Fruit fly (Drosophila melanogaster): Measurements from ENCODE around the gene Nlp.

Gene Nlp

dm6 chr3R:30004648-30005047 lies at the start of gene Nlp, which contains the start of gene Nph:
Gene Nlp, plus strand, starts transcription at chr3R:30004785.
Gene Nph, minus strand, starts transcription at chr3R:30004861.
- peak; percentile 31 for TF ChIP-seq CG7101 (tag; optimal IDR thresholded peaks at IDR 0.05)
- TF ChIP-seq CG7045 (GFP tag; optimal IDR thresholded peaks at IDR 0.05) = peak; percentile 9
- no peak for TF ChIP-seq kay (GFP tag; ENCODE audit: borderline replicate concordance)
- no peak for TF ChIP-seq Clk (GFP tag; optimal IDR thresholded peaks at IDR 0.05)
- peak; percentile 93 for TF ChIP-seq CG14711 (tag; optimal IDR thresholded peaks at IDR 0.05)
- peak; percentile 56 for TF ChIP-seq tj (GFP tag; optimal IDR thresholded peaks at IDR 0.05)
- TF ChIP-seq cic (GFP tag; optimal IDR thresholded peaks at IDR 0.05) = peak; percentile 13
- TF ChIP-seq Hr96 (GFP tag; optimal IDR thresholded peaks at IDR 0.05) = peak; percentile 65
- no peak for TF ChIP-seq ovo (GFP tag; optimal IDR thresholded peaks at IDR 0.05)
- peak; percentile 95 for TF ChIP-seq Mnt (GFP tag; optimal IDR thresholded peaks at IDR 0.05)
- no peak for TF ChIP-seq CG33017 (tag; optimal IDR thresholded peaks at IDR 0.05)
- peak; percentile 68 for TF ChIP-seq toe (GFP tag; optimal IDR thresholded peaks at IDR 0.05)
- TF ChIP-seq bab1 (GFP tag; optimal IDR thresholded peaks at IDR 0.05) = peak; percentile 42
- TF ChIP-seq pad (GFP tag; optimal IDR thresholded peaks at IDR 0.05) = peak; percentile 30
- no peak for TF ChIP-seq cnc (optimal IDR thresholded peaks at IDR 0.05)
- TF ChIP-seq Crg-1 (GFP tag; optimal IDR thresholded peaks at IDR 0.05) = peak; percentile 54
- no peak for TF ChIP-seq CG5204 (GFP tag; optimal IDR thresholded peaks at IDR 0.05)
- peak; percentile 36 for TF ChIP-seq CG12768 (GFP tag; optimal IDR thresholded peaks at IDR 0.05)
- TF ChIP-seq CG1620 (GFP tag; optimal IDR thresholded peaks at IDR 0.05) = peak; percentile 47
- TF ChIP-seq CG11617 (GFP tag; optimal IDR thresholded peaks at IDR 0.05) = peak; percentile 22

- no peak for TF ChIP-seq pad (GFP tag; optimal IDR thresholded peaks at IDR 0.05)
- no peak for TF ChIP-seq tj (GFP tag; optimal IDR thresholded peaks at IDR 0.05)
- no peak for TF ChIP-seq kay (GFP tag; ENCODE audit: borderline replicate concordance)
- TF ChIP-seq toe (GFP tag; optimal IDR thresholded peaks at IDR 0.05) = no peak
- no peak for TF ChIP-seq cic (GFP tag; optimal IDR thresholded peaks at IDR 0.05)
- TF ChIP-seq Mnt (GFP tag; optimal IDR thresholded peaks at IDR 0.05) = no peak
- TF ChIP-seq cnc (optimal IDR thresholded peaks at IDR 0.05) = no peak
- TF ChIP-seq CG7045 (GFP tag; optimal IDR thresholded peaks at IDR 0.05) = no peak
- TF ChIP-seq Hr96 (GFP tag; optimal IDR thresholded peaks at IDR 0.05) = no peak
- no peak for TF ChIP-seq Crg-1 (GFP tag; optimal IDR thresholded peaks at IDR 0.05)
- TF ChIP-seq CG1620 (GFP tag; optimal IDR thresholded peaks at IDR 0.05) = no peak
- TF ChIP-seq Clk (GFP tag; optimal IDR thresholded peaks at IDR 0.05) = no peak
- TF ChIP-seq CG12768 (GFP tag; optimal IDR thresholded peaks at IDR 0.05) = no peak
Measured at dm6 chr3R:29959329-29959728, 45.3 kb upstream of the Nlp start.

dm6 chr3R:29963102-29963501 lies 41.5 kb upstream of the Nlp start:
- TF ChIP-seq kay (GFP tag; ENCODE audit: borderline replicate concordance) (no peak), Crg-1 (GFP tag; optimal IDR thresholded peaks at IDR 0.05) (no peak), Mnt (GFP tag; optimal IDR thresholded peaks at IDR 0.05) (no peak), pad (GFP tag; optimal IDR thresholded peaks at IDR 0.05) (no peak), Clk (GFP tag; optimal IDR thresholded peaks at IDR 0.05) (no peak), toe (GFP tag; optimal IDR thresholded peaks at IDR 0.05) (no peak), Hr96 (GFP tag; optimal IDR thresholded peaks at IDR 0.05) (no peak), CG33017 (tag; optimal IDR thresholded peaks at IDR 0.05) (no peak), CG5204 (GFP tag; optimal IDR thresholded peaks at IDR 0.05) (no peak), CG12768 (GFP tag; optimal IDR thresholded peaks at IDR 0.05) (no peak), CG7045 (GFP tag; optimal IDR thresholded peaks at IDR 0.05) (no peak), CG14711 (tag; optimal IDR thresholded peaks at IDR 0.05) (no peak)

- TF ChIP-seq CG1620 (GFP tag; optimal IDR thresholded peaks at IDR 0.05) = no peak
- TF ChIP-seq ovo (GFP tag; optimal IDR thresholded peaks at IDR 0.05) = no peak
- no peak for TF ChIP-seq CG7101 (tag; optimal IDR thresholded peaks at IDR 0.05)
- TF ChIP-seq CG14711 (tag; optimal IDR thresholded peaks at IDR 0.05) = no peak
- no peak for TF ChIP-seq toe (GFP tag; optimal IDR thresholded peaks at IDR 0.05)
- no peak for TF ChIP-seq cic (GFP tag; optimal IDR thresholded peaks at IDR 0.05)
- no peak for TF ChIP-seq kay (GFP tag; ENCODE audit: borderline replicate concordance)
- TF ChIP-seq CG12768 (GFP tag; optimal IDR thresholded peaks at IDR 0.05) = no peak
- TF ChIP-seq CG11617 (GFP tag; optimal IDR thresholded peaks at IDR 0.05) = no peak
- no peak for TF ChIP-seq bab1 (GFP tag; optimal IDR thresholded peaks at IDR 0.05)
- TF ChIP-seq cnc (optimal IDR thresholded peaks at IDR 0.05) = no peak
- TF ChIP-seq CG5204 (GFP tag; optimal IDR thresholded peaks at IDR 0.05) = no peak
- no peak for TF ChIP-seq pad (GFP tag; optimal IDR thresholded peaks at IDR 0.05)
- no peak for TF ChIP-seq Crg-1 (GFP tag; optimal IDR thresholded peaks at IDR 0.05)
- TF ChIP-seq Mnt (GFP tag; optimal IDR thresholded peaks at IDR 0.05) = no peak
Measured at dm6 chr3R:29969347-29969746, 35.2 kb upstream of the Nlp start, which contains the start of gene TkR99D. Gene TkR99D, minus strand, starts transcription at chr3R:29969447.

- no peak for TF ChIP-seq CG12768 (GFP tag; optimal IDR thresholded peaks at IDR 0.05)
- TF ChIP-seq Mnt (GFP tag; optimal IDR thresholded peaks at IDR 0.05) = no peak
- TF ChIP-seq Hr96 (GFP tag; optimal IDR thresholded peaks at IDR 0.05) = no peak
- TF ChIP-seq tj (GFP tag; optimal IDR thresholded peaks at IDR 0.05) = no peak
Measured at dm6 chr3R:29978595-29978994, 26.0 kb upstream of the Nlp start.

dm6 chr3R:29981479-29981878 lies 23.1 kb upstream of the Nlp start:
- no peak for TF ChIP-seq ovo (GFP tag; optimal IDR thresholded peaks at IDR 0.05)
- TF ChIP-seq CG33017 (tag; optimal IDR thresholded peaks at IDR 0.05) = no peak
- no peak for TF ChIP-seq Hr96 (GFP tag; optimal IDR thresholded peaks at IDR 0.05)

- TF ChIP-seq Crg-1 (GFP tag; optimal IDR thresholded peaks at IDR 0.05) (no peak), CG33017 (tag; optimal IDR thresholded peaks at IDR 0.05) (no peak), CG5204 (GFP tag; optimal IDR thresholded peaks at IDR 0.05) (no peak), CG1620 (GFP tag; optimal IDR thresholded peaks at IDR 0.05) (no peak), ovo (GFP tag; optimal IDR thresholded peaks at IDR 0.05) (no peak), CG14711 (tag; optimal IDR thresholded peaks at IDR 0.05) (no peak), cnc (optimal IDR thresholded peaks at IDR 0.05) (no peak), bab1 (GFP tag; optimal IDR thresholded peaks at IDR 0.05) (no peak), Mnt (GFP tag; optimal IDR thresholded peaks at IDR 0.05) (no peak), Hr96 (GFP tag; optimal IDR thresholded peaks at IDR 0.05) (no peak), kay (GFP tag; ENCODE audit: borderline replicate concordance) (no peak), CG11617 (GFP tag; optimal IDR thresholded peaks at IDR 0.05) (no peak), Clk (GFP tag; optimal IDR thresholded peaks at IDR 0.05) (no peak), CG7101 (tag; optimal IDR thresholded peaks at IDR 0.05) (no peak), toe (GFP tag; optimal IDR thresholded peaks at IDR 0.05) (no peak), CG12768 (GFP tag; optimal IDR thresholded peaks at IDR 0.05) (no peak), tj (GFP tag; optimal IDR thresholded peaks at IDR 0.05) (no peak), cic (GFP tag; optimal IDR thresholded peaks at IDR 0.05) (no peak), pad (GFP tag; optimal IDR thresholded peaks at IDR 0.05) (no peak), CG7045 (GFP tag; optimal IDR thresholded peaks at IDR 0.05) (no peak)
Measured at dm6 chr3R:29982027-29982426, 22.6 kb upstream of the Nlp start.
